Fruit fly (Drosophila melanogaster): ENCODE results near the gene CG12268.

DNA sequence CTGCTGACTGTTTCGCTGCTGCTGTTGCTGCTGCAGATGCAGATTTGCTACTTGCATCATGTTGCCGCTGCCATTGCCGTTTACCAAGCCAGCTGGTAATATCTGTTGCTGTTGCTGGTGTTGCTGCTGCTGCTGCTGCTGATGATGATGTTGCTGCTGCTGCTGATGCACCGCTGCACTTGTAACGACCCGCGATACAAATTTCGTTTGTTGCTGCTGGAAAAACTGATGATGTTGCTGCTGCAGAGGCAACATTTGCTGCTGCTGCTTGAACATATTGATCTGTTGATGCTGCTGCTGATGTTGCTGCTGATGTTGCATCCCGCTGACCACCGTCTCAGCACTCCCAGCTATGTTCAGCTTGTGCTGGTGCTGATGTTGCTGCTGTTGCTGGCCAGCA lies 27.8 kb downstream of the CG12268 start:
- TF ChIP-seq Crg-1 (GFP tag; optimal IDR thresholded peaks at IDR 0.05) = no peak
- no peak for TF ChIP-seq ovo (GFP tag; optimal IDR thresholded peaks at IDR 0.05)
- no peak for TF ChIP-seq toe (GFP tag; optimal IDR thresholded peaks at IDR 0.05)
- no peak for TF ChIP-seq CG12768 (GFP tag; optimal IDR thresholded peaks at IDR 0.05)
- TF ChIP-seq CG1620 (GFP tag; optimal IDR thresholded peaks at IDR 0.05) = no peak
- TF ChIP-seq tj (GFP tag; optimal IDR thresholded peaks at IDR 0.05) = no peak
- no peak for TF ChIP-seq bab1 (GFP tag; optimal IDR thresholded peaks at IDR 0.05)
- no peak for TF ChIP-seq Clk (GFP tag; optimal IDR thresholded peaks at IDR 0.05)
- TF ChIP-seq CG33017 (tag; optimal IDR thresholded peaks at IDR 0.05) = no peak
